Worm (Caenorhabditis elegans): ENCODE measurements around the gene clec-204.
A peak's percentile ranks its signal among the peaks of the same experiment; 100 is the strongest.

Gene clec-204

DNA sequence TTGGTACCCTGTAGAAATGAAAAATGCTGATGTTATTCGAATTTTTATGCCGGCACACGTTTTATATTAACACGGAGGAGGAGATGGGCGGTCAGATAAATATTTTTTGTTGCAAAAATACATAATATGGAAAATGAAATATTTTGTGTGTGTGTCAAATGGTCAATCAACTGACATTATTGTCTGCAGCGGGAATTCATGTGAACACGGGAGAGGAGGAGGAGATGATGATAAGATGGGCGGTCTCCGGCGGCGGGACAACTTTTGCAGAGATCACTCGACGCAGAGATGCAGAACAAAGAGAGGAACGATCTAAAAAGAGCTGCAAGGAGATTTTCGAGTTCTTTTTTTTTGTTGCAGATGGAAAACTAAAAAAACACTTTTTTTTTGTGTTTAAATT, 14.8 kb downstream of the clec-204 start, which contains the start of gene dhs-13:
TSS of gene dhs-13 (minus strand) at position 8 of the 400 bp plus-strand sequence.
- peak; percentile 14 for TF ChIP-seq elt-2 (tag; optimal IDR thresholded peaks at IDR 0.05)
- peak in 1 of 3 experiments; percentile 6 for TF ChIP-seq dpl-1 (GFP tag; optimal IDR thresholded peaks at IDR 0.05)
- TF ChIP-seq fos-1 (tag; optimal IDR thresholded peaks at IDR 0.05) = no peak
- no peak for TF ChIP-seq ceh-88 (GFP tag; IDR thresholded peaks at IDR 0.05)
- no peak for TF ChIP-seq sptf-1 (tag; optimal IDR thresholded peaks at IDR 0.05)
- no peak for TF ChIP-seq nhr-28 (tag; optimal IDR thresholded peaks at IDR 0.05)
- peak; percentile 54 for TF ChIP-seq snu-23 (GFP tag; optimal IDR thresholded peaks at IDR 0.05)
- peak; percentile 17 for TF ChIP-seq skn-1 (tag; optimal IDR thresholded peaks at IDR 0.05)
- no peak for TF ChIP-seq vab-15 (tag; optimal IDR thresholded peaks at IDR 0.05)
- no peak for TF ChIP-seq ceh-8 (GFP tag; optimal IDR thresholded peaks at IDR 0.05)
- TF ChIP-seq tlp-1 (tag; optimal IDR thresholded peaks at IDR 0.05) = no peak
- TF ChIP-seq nhr-71 (tag; optimal IDR thresholded peaks at IDR 0.05) = peak; percentile 49
- TF ChIP-seq nhr-20 (tag; optimal IDR thresholded peaks at IDR 0.05) = peak; percentile 55
- TF ChIP-seq ces-1 (GFP tag; optimal IDR thresholded peaks at IDR 0.05) = no peak
- TF ChIP-seq blmp-1 (tag; optimal IDR thresholded peaks at IDR 0.05) = peak; percentile 43
- TF ChIP-seq F16B12.6 (tag; optimal IDR thresholded peaks at IDR 0.05) = no peak
- TF ChIP-seq unc-130 (tag; optimal IDR thresholded peaks at IDR 0.05) = peak; percentile 41
- TF ChIP-seq nhr-85 (tag) = peak; percentile 70
- peak; percentile 90 for TF ChIP-seq lin-14 (GFP tag; optimal IDR thresholded peaks at IDR 0.05)
- TF ChIP-seq C16A3.4 (tag; optimal IDR thresholded peaks at IDR 0.05) = peak; percentile 11
- peak in 1 of 2 experiments; percentile 41 for TF ChIP-seq lin-35 (GFP tag; optimal IDR thresholded peaks at IDR 0.05)
- TF ChIP-seq ceh-82 (tag; optimal IDR thresholded peaks at IDR 0.05) = no peak
- peak in 1 of 2 experiments; percentile 39 for TF ChIP-seq mdl-1 (tag; optimal IDR thresholded peaks at IDR 0.05)
- no peak for TF ChIP-seq lin-39 (tag; optimal IDR thresholded peaks at IDR 0.05)

DNA sequence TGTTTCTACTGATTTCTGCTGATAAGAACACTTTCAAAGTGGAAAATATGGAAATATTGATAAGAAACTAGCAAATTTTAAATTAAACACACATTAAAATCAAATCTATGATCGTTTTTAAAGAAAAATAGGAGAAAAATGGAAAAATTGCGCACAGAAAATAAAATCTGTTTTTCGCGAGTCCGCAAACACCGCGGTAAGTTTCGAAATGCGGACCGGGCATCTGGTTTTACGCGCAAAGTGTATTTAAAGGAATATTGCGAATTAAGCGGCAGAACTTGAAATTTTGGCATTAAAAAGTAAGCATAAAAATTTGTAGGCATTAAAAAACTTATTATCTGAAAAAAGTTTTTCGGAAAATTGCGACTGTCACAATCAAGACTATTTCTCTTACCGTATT, 16.2 kb downstream of the clec-204 start:
- peak in 1 of 2 experiments; percentile 3 for TF ChIP-seq lin-35 (GFP tag; optimal IDR thresholded peaks at IDR 0.05)
- TF ChIP-seq lsy-2 (tag; optimal IDR thresholded peaks at IDR 0.05) = peak; percentile 11 to 29
- peak; percentile 83 for TF ChIP-seq F16B12.6 (tag; optimal IDR thresholded peaks at IDR 0.05)
- no peak for TF ChIP-seq isw-1 (GFP tag; IDR thresholded peaks at IDR 0.05)
- TF ChIP-seq unc-98 (GFP tag; IDR thresholded peaks at IDR 0.05) = no peak
- TF ChIP-seq fkh-4 (tag; optimal IDR thresholded peaks at IDR 0.05; ENCODE audit: borderline replicate concordance) = no peak
- TF ChIP-seq mep-1 (tag; optimal IDR thresholded peaks at IDR 0.05) = peak; percentile 25
- no peak for TF ChIP-seq fkh-8 (tag; optimal IDR thresholded peaks at IDR 0.05)
- TF ChIP-seq ama-1 (optimal IDR thresholded peaks at IDR 0.05) = no peak
- peak; percentile 9 for TF ChIP-seq snu-23 (GFP tag; optimal IDR thresholded peaks at IDR 0.05)
- no peak for TF ChIP-seq nhr-90 (tag; optimal IDR thresholded peaks at IDR 0.05; ENCODE audit: poor library complexity)
- TF ChIP-seq nhr-71 (tag; optimal IDR thresholded peaks at IDR 0.05) = peak; percentile 11
- TF ChIP-seq pqm-1 (tag; optimal IDR thresholded peaks at IDR 0.05) = no peak
- TF ChIP-seq egl-27 (tag; optimal IDR thresholded peaks at IDR 0.05) = no peak
- no peak for TF ChIP-seq efl-3 (GFP tag; optimal IDR thresholded peaks at IDR 0.05)
- TF ChIP-seq lin-14 (GFP tag; optimal IDR thresholded peaks at IDR 0.05) = peak; percentile 18
- no peak for TF ChIP-seq mab-9 (GFP tag; IDR thresholded peaks at IDR 0.05)
- no peak for TF ChIP-seq nhr-20 (tag; optimal IDR thresholded peaks at IDR 0.05)
- no peak for TF ChIP-seq lin-39 (tag; optimal IDR thresholded peaks at IDR 0.05)
- peak in 2 of 3 experiments; percentile 24 to 35 for TF ChIP-seq dpl-1 (GFP tag; optimal IDR thresholded peaks at IDR 0.05)
- no peak for TF ChIP-seq mdl-1 (tag; optimal IDR thresholded peaks at IDR 0.05)
- TF ChIP-seq efl-1 (optimal IDR thresholded peaks at IDR 0.05) = peak; percentile 11 to 30
- peak; percentile 37 to 94 for TF ChIP-seq efl-1 (GFP tag; optimal IDR thresholded peaks at IDR 0.05 in 1 of 2)
- TF ChIP-seq ztf-11 (tag; optimal IDR thresholded peaks at IDR 0.05) = no peak
- peak; percentile 11 for TF ChIP-seq unc-130 (tag; optimal IDR thresholded peaks at IDR 0.05)
- TF ChIP-seq zip-4 (GFP tag; optimal IDR thresholded peaks at IDR 0.05) = no peak
- no peak for TF ChIP-seq lir-3 (tag; optimal IDR thresholded peaks at IDR 0.05; ENCODE audit: poor library complexity)
